Worm (Caenorhabditis elegans) whole organism, L3 larva: Measurements from ENCODE around the gene F25B4.4.

Experiments
- ZK546.5 ChIP-seq: sonication (generic microtip); optimal IDR thresholded peaks from 2 replicates; lab custom pipeline; 2017; ENCODE audit warnings: missing biosample characterization, missing genetic modification characterization
- aly-2 ChIP-seq: fragments of 150-350 bp; optimal IDR thresholded peaks from 2 replicates; lab custom pipeline; 2014; ENCODE audit warnings: missing biosample characterization, missing genetic modification characterization
- ama-1 ChIP-seq: fragments of 150-350 bp; optimal IDR thresholded peaks from 2 replicates; lab custom pipeline; 2018
- ceh-16 ChIP-seq: sonication (generic microtip); optimal IDR thresholded peaks from 2 replicates; lab custom pipeline; 2017; ENCODE audit warnings: missing biosample characterization, missing genetic modification characterization
- ceh-82 ChIP-seq: fragments of 150-350 bp; optimal IDR thresholded peaks from 2 replicates; lab custom pipeline; 2014; ENCODE audit warnings: missing biosample characterization, missing genetic modification characterization
- elt-2 ChIP-seq: sonication (generic microtip); optimal IDR thresholded peaks from 2 replicates; lab custom pipeline; 2016; ENCODE audit warnings: missing genetic modification reagents, mild to moderate bottlenecking, missing genetic modification characterization, missing compliant biosample characterization
- fkh-10 ChIP-seq: sonication (generic microtip); optimal IDR thresholded peaks from 2 replicates; lab custom pipeline; 2017; ENCODE audit warnings: missing biosample characterization, missing genetic modification reagents, missing genetic modification characterization
- jun-1 ChIP-seq: fragments of 150-350 bp; optimal IDR thresholded peaks from 2 replicates; lab custom pipeline; 2014; ENCODE audit warnings: missing biosample characterization, missing genetic modification reagents, missing genetic modification characterization
- nhr-11 ChIP-seq: fragments of 150-350 bp; optimal IDR thresholded peaks from 2 replicates; lab custom pipeline; 2014; ENCODE audit warnings: missing biosample characterization, missing genetic modification characterization
- nhr-23 ChIP-seq: fragments of 150-350 bp; optimal IDR thresholded peaks from 2 replicates; lab custom pipeline; 2014; ENCODE audit warnings: missing biosample characterization, missing genetic modification reagents, missing genetic modification characterization
- nhr-76 ChIP-seq: fragments of 150-350 bp; sonication (generic microtip); optimal IDR thresholded peaks from 5 replicates; lab custom pipeline; 2014; ENCODE audit warnings: missing biosample characterization, missing genetic modification characterization
- pqm-1 ChIP-seq: fragments of 150-350 bp; optimal IDR thresholded peaks from 2 replicates; lab custom pipeline; 2017; ENCODE audit warnings: missing biosample characterization, missing genetic modification characterization, inconsistent platforms
- skn-1 ChIP-seq: fragments of 150-350 bp; optimal IDR thresholded peaks from 2 replicates; lab custom pipeline; 2014; ENCODE audit warnings: missing biosample characterization, missing genetic modification characterization
- unc-62 ChIP-seq: fragments of 150-350 bp; sonication (generic microtip); optimal IDR thresholded peaks from 4 replicates; lab custom pipeline; 2014; ENCODE audit warnings: missing biosample characterization, missing genetic modification reagents, missing genetic modification characterization

- TF ChIP-seq fkh-10 (GFP tag; lab: Kevin White, UChicago), result no peak
- TF ChIP-seq nhr-11 (tag; lab: Kevin White, UChicago), result no peak
- no peak for TF ChIP-seq skn-1
- TF ChIP-seq nhr-76 (tag; lab: Kevin White, UChicago), result no peak
- TF ChIP-seq jun-1, result no peak
- TF ChIP-seq unc-62 (GFP tag; lab: Kevin White, UChicago), result no peak
- no peak for TF ChIP-seq ceh-82 (tag; lab: Kevin White, UChicago)
- peak; percentile 45 for TF ChIP-seq elt-2 (tag; lab: Kevin White, UChicago)
- TF ChIP-seq aly-2 (tag; lab: Kevin White, UChicago), result no peak
- no peak for TF ChIP-seq ama-1 (lab: Kevin White, UChicago)
- TF ChIP-seq pqm-1, result peak; percentile 30
- no peak for TF ChIP-seq ZK546.5 (tag; lab: Kevin White, UChicago)
- no peak for TF ChIP-seq ceh-16
- no peak for TF ChIP-seq nhr-23 (tag; lab: Kevin White, UChicago)
Measured at ce11 chrV:5696177-5696576, 11.5 kb downstream of the F25B4.4 start.
